Worm (Caenorhabditis elegans): Measurements from ENCODE around the gene Y38C1AA.19.

- TF ChIP-seq nhr-41 (GFP tag; IDR thresholded peaks at IDR 0.05) = no peak
- no peak for TF ChIP-seq tag-97 (GFP tag; IDR thresholded peaks at IDR 0.05)
- TF ChIP-seq nhr-11 (tag; optimal IDR thresholded peaks at IDR 0.05) = no peak
- no peak for TF ChIP-seq skn-1 (tag; optimal IDR thresholded peaks at IDR 0.05)
- no peak for TF ChIP-seq ZK337.2 (GFP tag; IDR thresholded peaks at IDR 0.05)
- no peak for TF ChIP-seq ama-1 (optimal IDR thresholded peaks at IDR 0.05)
- peak in 1 of 2 experiments; percentile 89 for TF ChIP-seq mdl-1 (tag; optimal IDR thresholded peaks at IDR 0.05)
- no peak for TF ChIP-seq pha-4 (GFP tag; IDR thresholded peaks at IDR 0.05)
- TF ChIP-seq pha-4 (tag; optimal IDR thresholded peaks at IDR 0.05) = no peak
- no peak for TF ChIP-seq zfp-3 (GFP tag; conservative IDR thresholded peaks at IDR 0.05)
These were observed 27.9 kb upstream of the Y38C1AA.19 start, which contains the start of gene daf-1 for ce11 chrIV:132095-132494.
